Worm (Caenorhabditis elegans): Measurements from ENCODE around the gene dlc-1.
A peak's percentile ranks its signal among the peaks of the same experiment; 100 is the strongest.

The dlc-1 gene

ce11 chrIII:6478256-6479004 is 14.9 kb upstream of the dlc-1 start, which contains the start of gene zip-8:
Gene zip-8, plus strand, starts transcription at chrIII:6478955.
- TF ChIP-seq dao-5 (tag; optimal IDR thresholded peaks at IDR 0.05): no peak

- no peak for TF ChIP-seq W03F9.2 (tag; optimal IDR thresholded peaks at IDR 0.05)
- TF ChIP-seq dao-5 (tag; optimal IDR thresholded peaks at IDR 0.05): no peak
- no peak for TF ChIP-seq him-1 (tag; optimal IDR thresholded peaks at IDR 0.05)
These were observed 12.8 kb upstream of the dlc-1 start for ce11 chrIII:6476380-6476779.

- TF ChIP-seq him-1 (tag; optimal IDR thresholded peaks at IDR 0.05): no peak
- no peak for TF ChIP-seq W03F9.2 (tag; optimal IDR thresholded peaks at IDR 0.05)
- no peak for TF ChIP-seq dao-5 (tag; optimal IDR thresholded peaks at IDR 0.05)
These were observed 7.9 kb upstream of the dlc-1 start, which contains the start of gene wht-6 for ce11 chrIII:6471451-6471850. Gene wht-6, plus strand, starts transcription at chrIII:6471751.

- TF ChIP-seq W03F9.2 (tag; optimal IDR thresholded peaks at IDR 0.05) (no peak), dao-5 (tag; optimal IDR thresholded peaks at IDR 0.05) (no peak), him-1 (tag; optimal IDR thresholded peaks at IDR 0.05) (no peak)
These were observed 3.4 kb upstream of the dlc-1 start, which contains the start of gene T26A5.2 for ce11 chrIII:6467005-6467404. Gene T26A5.2, plus strand, starts transcription at chrIII:6467305.

- no peak for TF ChIP-seq him-1 (tag; optimal IDR thresholded peaks at IDR 0.05)
These were observed 1.3 kb upstream of the dlc-1 start, which contains the start of gene nduf-2.2 for ce11 chrIII:6464913-6465312. Gene nduf-2.2, plus strand, starts transcription at chrIII:6465222.

- TF ChIP-seq dao-5 (tag; optimal IDR thresholded peaks at IDR 0.05) (no peak), him-1 (tag; optimal IDR thresholded peaks at IDR 0.05) (peak; percentile 21), W03F9.2 (tag; optimal IDR thresholded peaks at IDR 0.05) (peak; percentile 47)
These were observed 563 bp upstream of the dlc-1 start for ce11 chrIII:6464113-6464571.

ce11 chrIII:6462610-6463009 is 969 bp downstream of the dlc-1 start, which contains the start of gene T26A5.8:
Gene T26A5.8, minus strand, starts transcription at chrIII:6462856.
- TF ChIP-seq dao-5 (tag; optimal IDR thresholded peaks at IDR 0.05) (no peak), W03F9.2 (tag; optimal IDR thresholded peaks at IDR 0.05) (no peak), him-1 (tag; optimal IDR thresholded peaks at IDR 0.05) (no peak)

- TF ChIP-seq dao-5 (tag; optimal IDR thresholded peaks at IDR 0.05): no peak
- no peak for TF ChIP-seq him-1 (tag; optimal IDR thresholded peaks at IDR 0.05)
- TF ChIP-seq W03F9.2 (tag; optimal IDR thresholded peaks at IDR 0.05): no peak
These were observed 3.8 kb downstream of the dlc-1 start, which contains the start of gene algn-1 for ce11 chrIII:6459820-6460219. Gene algn-1, plus strand, starts transcription at chrIII:6460120.

- TF ChIP-seq dao-5 (tag; optimal IDR thresholded peaks at IDR 0.05) (no peak), him-1 (tag; optimal IDR thresholded peaks at IDR 0.05) (no peak), W03F9.2 (tag; optimal IDR thresholded peaks at IDR 0.05) (no peak)
These were observed 9.4 kb downstream of the dlc-1 start, which contains the start of gene jhdm-1 for ce11 chrIII:6454183-6454582. Gene jhdm-1, plus strand, starts transcription at chrIII:6454483.

- TF ChIP-seq dao-5 (tag; optimal IDR thresholded peaks at IDR 0.05) (no peak), W03F9.2 (tag; optimal IDR thresholded peaks at IDR 0.05) (peak; percentile 81), him-1 (tag; optimal IDR thresholded peaks at IDR 0.05) (no peak)
These were observed 9.9 kb downstream of the dlc-1 start for ce11 chrIII:6453665-6454064.

ce11 chrIII:6452683-6453082 is 10.9 kb downstream of the dlc-1 start:
- TF ChIP-seq him-1 (tag; optimal IDR thresholded peaks at IDR 0.05) (no peak), dao-5 (tag; optimal IDR thresholded peaks at IDR 0.05) (no peak), W03F9.2 (tag; optimal IDR thresholded peaks at IDR 0.05) (no peak)

ce11 chrIII:6452278-6452677 is 11.3 kb downstream of the dlc-1 start, which contains the start of gene set-1:
Gene set-1, minus strand, starts transcription at chrIII:6452378.
- no peak for TF ChIP-seq dao-5 (tag; optimal IDR thresholded peaks at IDR 0.05)
- no peak for TF ChIP-seq W03F9.2 (tag; optimal IDR thresholded peaks at IDR 0.05)
- no peak for TF ChIP-seq him-1 (tag; optimal IDR thresholded peaks at IDR 0.05)

ce11 chrIII:6450596-6450995 is 13.0 kb downstream of the dlc-1 start, which contains the start of gene T26A5.6:
Gene T26A5.6, minus strand, starts transcription at chrIII:6450696.
- TF ChIP-seq W03F9.2 (tag; optimal IDR thresholded peaks at IDR 0.05) (no peak), him-1 (tag; optimal IDR thresholded peaks at IDR 0.05) (no peak), dao-5 (tag; optimal IDR thresholded peaks at IDR 0.05) (no peak)

ce11 chrIII:6449854-6450253 is 13.7 kb downstream of the dlc-1 start:
- TF ChIP-seq him-1 (tag; optimal IDR thresholded peaks at IDR 0.05): no peak
- no peak for TF ChIP-seq W03F9.2 (tag; optimal IDR thresholded peaks at IDR 0.05)
- no peak for TF ChIP-seq dao-5 (tag; optimal IDR thresholded peaks at IDR 0.05)

Measured in whole organism, L4/young adult.